Fruit fly (Drosophila melanogaster): Measurements from ENCODE around the gene Blimp-1.

The Blimp-1 gene

DNA sequence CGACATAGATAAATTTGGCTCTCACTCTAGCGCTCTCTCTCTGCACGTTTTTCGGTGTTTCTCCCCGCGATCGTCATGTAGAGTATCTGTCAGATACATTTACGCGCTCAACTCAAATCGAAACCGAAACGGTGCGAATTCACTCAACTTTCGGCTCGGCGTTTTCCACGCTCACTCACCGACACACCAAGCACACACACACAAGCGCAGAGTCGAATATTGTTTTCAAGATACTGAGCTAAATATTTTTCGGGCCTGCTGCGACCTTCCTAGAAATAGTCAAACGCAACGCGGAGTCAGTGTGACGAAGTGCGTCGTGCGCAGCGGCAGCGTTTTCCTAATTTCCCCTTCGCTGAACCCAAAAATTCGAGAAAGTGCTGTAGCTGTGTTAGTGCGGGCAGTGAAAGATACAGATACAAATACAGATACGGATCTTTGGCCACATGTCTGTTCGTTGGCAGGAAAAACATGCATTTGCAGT lies 23.7 kb downstream of the Blimp-1 start, which contains the start of gene lin-28:
TSS of gene lin-28 (plus strand) at position 279 of the 481 bp plus-strand sequence.
- TF ChIP-seq pan (optimal IDR thresholded peaks at IDR 0.05), result no peak
- no peak for TF ChIP-seq CG8478 (optimal IDR thresholded peaks at IDR 0.05)
- TF ChIP-seq Dll (optimal IDR thresholded peaks at IDR 0.05), result no peak
- no peak for TF ChIP-seq psq (optimal IDR thresholded peaks at IDR 0.05)

DNA sequence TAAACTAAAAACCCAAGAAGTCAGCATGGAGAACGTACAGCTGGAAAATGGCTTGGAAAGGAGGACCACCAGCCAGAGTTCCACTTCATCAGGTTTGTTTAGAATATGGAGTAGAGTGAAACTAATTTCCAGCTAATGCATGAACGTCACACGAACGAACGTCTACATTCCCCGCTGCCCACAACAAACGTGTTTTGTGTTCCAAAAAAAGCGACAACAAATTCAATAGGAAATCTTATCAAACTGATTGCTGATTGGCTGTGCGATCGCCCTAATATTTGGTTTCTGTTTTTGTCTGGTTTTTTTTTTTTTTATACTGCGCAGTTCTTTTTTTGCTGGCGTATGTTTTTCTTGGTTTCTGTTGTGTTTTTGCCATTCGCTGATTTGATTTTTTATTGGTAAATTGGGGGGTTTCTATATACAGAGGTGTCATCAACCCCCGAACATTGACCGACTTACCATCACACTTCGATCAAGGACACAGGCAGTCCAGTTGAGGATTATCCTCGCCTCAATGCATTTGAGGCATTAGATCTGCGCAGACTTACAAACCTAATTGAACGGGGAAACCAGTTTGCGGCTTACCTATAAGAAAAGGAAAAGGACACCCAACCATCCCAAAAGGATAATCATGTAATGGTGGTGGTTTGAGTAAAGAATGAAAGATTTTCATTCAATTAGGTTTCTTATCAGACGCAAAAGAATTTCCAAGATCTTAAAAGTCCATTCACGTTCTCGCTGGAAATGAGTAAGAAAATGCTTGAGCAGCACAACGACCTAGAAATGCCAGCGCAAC lies 24.4 kb downstream of the Blimp-1 start:
- TF ChIP-seq usp (GFP tag; optimal IDR thresholded peaks at IDR 0.05), result no peak
- no peak for TF ChIP-seq CG8478 (optimal IDR thresholded peaks at IDR 0.05)
- no peak for TF ChIP-seq psq (optimal IDR thresholded peaks at IDR 0.05)
- TF ChIP-seq pan (optimal IDR thresholded peaks at IDR 0.05), result no peak
- no peak for TF ChIP-seq Dll (optimal IDR thresholded peaks at IDR 0.05)
- TF ChIP-seq EcR (GFP tag; optimal IDR thresholded peaks at IDR 0.05), result no peak

DNA sequence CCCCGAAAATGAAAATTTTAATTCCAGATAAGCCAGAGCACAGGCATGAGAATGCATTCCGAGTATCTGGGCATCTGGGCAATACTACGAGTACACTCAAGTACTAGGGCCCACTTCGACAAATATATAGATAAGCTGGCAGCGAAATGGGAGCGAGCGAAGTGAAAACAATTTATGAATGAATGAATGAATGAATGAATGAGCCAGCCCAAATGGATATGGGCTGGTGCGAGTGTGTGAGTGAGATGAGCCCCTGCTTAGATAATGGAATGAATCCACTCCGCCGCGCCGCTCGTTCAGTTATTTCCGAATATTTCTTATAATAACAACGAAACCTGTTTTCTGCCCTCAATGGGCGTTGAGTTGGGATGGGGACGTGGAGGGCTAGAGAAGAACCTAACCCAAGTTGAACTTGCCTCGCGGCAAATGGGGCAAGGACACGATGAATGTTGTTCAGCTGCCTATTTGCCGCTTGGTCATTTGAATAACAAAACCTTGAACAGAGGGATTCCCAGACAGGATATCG lies 25.0 kb downstream of the Blimp-1 start:
- TF ChIP-seq EcR (GFP tag; optimal IDR thresholded peaks at IDR 0.05) (no peak), Dll (optimal IDR thresholded peaks at IDR 0.05) (no peak), pan (optimal IDR thresholded peaks at IDR 0.05) (no peak), usp (GFP tag; optimal IDR thresholded peaks at IDR 0.05) (no peak), psq (optimal IDR thresholded peaks at IDR 0.05) (no peak), CG8478 (optimal IDR thresholded peaks at IDR 0.05) (no peak)

DNA sequence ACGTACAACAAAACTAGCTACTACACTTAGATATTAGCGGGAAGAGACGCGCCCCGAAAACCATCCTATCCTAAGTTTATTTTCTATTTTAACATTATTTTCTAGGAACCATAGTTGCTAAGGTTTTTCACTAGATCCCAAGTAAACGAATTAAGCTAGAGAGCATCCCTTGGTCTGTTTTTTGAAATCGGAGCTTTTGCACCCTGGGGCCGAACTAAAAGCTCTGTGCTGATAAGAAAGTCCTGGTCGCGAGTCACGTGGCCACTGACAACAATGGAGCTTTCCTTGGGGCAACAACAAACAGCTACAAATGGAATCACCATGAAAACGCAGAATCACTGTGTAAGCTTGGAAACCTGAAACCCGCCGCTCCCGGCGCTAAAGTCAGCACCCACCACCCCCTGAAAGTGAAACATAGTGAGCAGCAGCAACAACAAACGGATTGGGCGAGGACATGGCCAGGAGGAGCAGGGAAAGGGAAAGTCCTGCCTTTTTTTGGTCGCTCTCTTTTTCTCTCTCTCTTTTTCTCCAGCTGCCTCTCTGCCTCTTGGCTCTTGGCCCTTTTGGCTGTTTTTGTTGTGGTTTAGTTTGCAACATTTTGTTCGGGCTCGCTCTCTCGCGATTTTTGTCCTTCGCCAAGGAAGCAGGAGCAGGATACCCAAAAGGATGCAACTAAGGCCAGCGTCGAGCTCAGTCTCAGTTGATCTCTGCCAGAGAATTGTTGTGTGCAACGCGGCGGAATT lies 26.6 kb downstream of the Blimp-1 start, which contains the start of gene sif:
TSS of gene sif (plus strand) at position 693 of the 743 bp plus-strand sequence.
- TF ChIP-seq psq (optimal IDR thresholded peaks at IDR 0.05) (no peak), CG8478 (optimal IDR thresholded peaks at IDR 0.05) (no peak), usp (GFP tag; optimal IDR thresholded peaks at IDR 0.05) (no peak), EcR (GFP tag; optimal IDR thresholded peaks at IDR 0.05) (no peak), pan (optimal IDR thresholded peaks at IDR 0.05) (no peak), Dll (optimal IDR thresholded peaks at IDR 0.05) (no peak)

DNA sequence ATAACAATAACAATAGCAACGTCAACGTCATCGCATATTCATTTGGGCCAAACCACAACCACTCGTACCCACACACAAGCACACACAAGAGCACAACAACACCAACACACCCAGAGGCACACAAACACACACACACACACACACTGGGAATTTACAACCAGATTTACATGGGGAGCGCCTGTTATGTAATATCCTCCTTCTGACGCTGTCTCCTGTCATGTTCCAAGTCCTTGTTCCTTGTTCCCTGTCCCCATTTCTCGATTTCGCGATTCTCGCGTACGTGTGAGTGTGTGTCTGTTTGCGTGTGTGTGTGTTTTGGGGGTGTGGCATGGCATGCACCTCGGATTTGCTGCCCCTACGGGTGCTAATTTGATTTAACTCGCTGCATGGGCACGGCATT lies 27.6 kb downstream of the Blimp-1 start:
- TF ChIP-seq EcR (GFP tag; optimal IDR thresholded peaks at IDR 0.05) (no peak), psq (optimal IDR thresholded peaks at IDR 0.05) (no peak), pan (optimal IDR thresholded peaks at IDR 0.05) (no peak), Dll (optimal IDR thresholded peaks at IDR 0.05) (no peak), CG8478 (optimal IDR thresholded peaks at IDR 0.05) (no peak), usp (GFP tag; optimal IDR thresholded peaks at IDR 0.05) (no peak)

DNA sequence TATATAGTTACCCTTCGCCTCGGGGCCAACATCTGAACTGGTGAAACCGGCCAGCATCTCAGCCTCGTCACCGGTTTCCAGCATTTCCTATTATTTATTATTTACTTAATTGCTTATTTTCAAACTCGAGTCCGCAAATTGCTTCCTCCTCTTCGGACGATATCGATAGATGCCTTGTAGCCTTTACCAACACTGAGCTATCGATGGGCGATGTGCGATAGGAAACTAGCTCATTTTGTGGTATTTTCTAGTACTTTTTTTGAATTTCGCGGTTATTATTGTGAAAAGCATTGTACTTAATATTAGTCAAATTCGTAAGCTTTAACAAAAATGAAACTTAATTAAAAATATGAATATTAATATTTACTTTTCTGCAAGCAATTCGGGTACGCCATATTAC lies 31.3 kb downstream of the Blimp-1 start, which contains the start of gene Sse:
TSS of gene Sse (minus strand) at position 177 of the 400 bp plus-strand sequence.
- TF ChIP-seq psq (optimal IDR thresholded peaks at IDR 0.05) (no peak), usp (GFP tag; optimal IDR thresholded peaks at IDR 0.05) (no peak), pan (optimal IDR thresholded peaks at IDR 0.05) (no peak), Dll (optimal IDR thresholded peaks at IDR 0.05) (no peak), EcR (GFP tag; optimal IDR thresholded peaks at IDR 0.05) (no peak), CG8478 (optimal IDR thresholded peaks at IDR 0.05) (no peak)

DNA sequence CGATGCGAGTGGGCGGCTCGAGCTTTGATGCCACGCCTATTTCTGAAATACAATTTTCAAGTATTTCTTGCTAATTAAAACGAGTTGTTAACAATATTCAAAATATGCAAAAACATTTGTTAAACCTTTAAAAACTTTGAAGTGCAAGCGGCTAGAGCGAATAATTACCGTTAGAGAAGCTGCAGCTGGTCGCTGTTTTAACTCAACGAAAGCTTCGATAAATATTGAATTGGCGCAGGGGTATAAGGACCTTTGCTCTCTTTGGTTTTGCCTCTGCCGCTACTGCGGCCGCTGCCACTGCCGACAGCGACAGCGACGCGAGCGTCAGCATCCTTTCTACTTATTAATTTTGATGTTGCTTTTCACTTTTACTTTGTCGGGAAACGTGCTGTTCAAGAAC lies 32.5 kb downstream of the Blimp-1 start:
- TF ChIP-seq Dll (optimal IDR thresholded peaks at IDR 0.05) (no peak), usp (GFP tag; optimal IDR thresholded peaks at IDR 0.05) (no peak), psq (optimal IDR thresholded peaks at IDR 0.05) (no peak)

DNA sequence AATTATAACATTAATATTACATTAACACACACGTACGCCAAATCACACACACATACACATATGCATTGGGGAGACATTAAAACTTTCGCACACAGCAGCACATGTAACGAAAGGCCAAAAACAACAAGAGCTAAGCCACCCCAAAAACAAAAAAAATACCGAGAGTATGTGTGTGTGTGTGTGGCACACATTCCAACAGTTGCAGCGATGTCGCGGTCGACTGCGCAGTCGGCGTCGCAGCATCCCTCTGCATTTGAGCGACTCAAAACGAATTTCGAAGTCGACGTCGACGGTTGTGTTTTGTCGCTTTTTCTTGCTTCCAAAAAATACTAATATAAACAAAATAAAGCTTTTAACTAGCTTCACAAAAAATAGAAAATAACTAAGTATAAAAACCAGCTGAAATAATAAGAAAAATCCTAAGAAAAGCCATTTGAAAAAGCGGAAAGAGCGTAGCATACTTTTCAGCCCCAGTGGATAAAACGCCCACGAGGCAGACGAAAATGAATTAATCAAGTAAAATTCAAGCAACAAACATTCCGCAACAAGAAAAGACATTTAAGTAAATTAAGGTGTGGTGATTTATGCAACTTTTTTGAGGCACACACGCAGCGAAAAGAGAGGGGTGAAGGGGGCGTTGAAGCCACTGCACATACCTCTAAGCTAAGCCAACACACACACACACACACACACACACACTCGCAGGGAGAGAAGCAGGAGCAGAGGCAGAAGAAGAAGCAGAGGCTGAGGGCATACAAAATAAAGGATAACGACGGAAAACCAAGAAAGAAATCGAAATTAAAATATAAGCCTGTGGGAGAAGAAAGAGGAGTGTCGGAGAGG lies 33.3 kb downstream of the Blimp-1 start, which contains the start of gene CG46320:
TSS of gene CG46320 (plus strand) at position 246 of the 843 bp plus-strand sequence.
- no peak for TF ChIP-seq pan (optimal IDR thresholded peaks at IDR 0.05)
- TF ChIP-seq EcR (GFP tag; optimal IDR thresholded peaks at IDR 0.05), result no peak
- TF ChIP-seq psq (optimal IDR thresholded peaks at IDR 0.05), result no peak
- no peak for TF ChIP-seq CG8478 (optimal IDR thresholded peaks at IDR 0.05)
- TF ChIP-seq usp (GFP tag; optimal IDR thresholded peaks at IDR 0.05), result no peak
- TF ChIP-seq Dll (optimal IDR thresholded peaks at IDR 0.05), result no peak

DNA sequence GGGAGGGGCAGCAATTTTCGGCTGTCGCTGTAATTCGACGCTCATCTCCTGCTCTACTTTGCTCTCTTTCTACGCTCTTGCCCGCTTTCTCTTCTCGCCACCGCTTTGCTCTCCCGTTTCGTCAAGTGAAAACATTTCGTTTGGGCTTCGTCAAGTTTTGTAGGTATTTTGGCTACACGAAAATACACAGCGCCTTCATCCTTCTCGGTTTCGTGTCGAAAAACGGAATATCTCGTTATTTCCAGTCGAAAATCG lies 33.9 kb downstream of the Blimp-1 start:
- TF ChIP-seq pan (optimal IDR thresholded peaks at IDR 0.05), result no peak
- TF ChIP-seq CG8478 (optimal IDR thresholded peaks at IDR 0.05), result no peak
- TF ChIP-seq Dll (optimal IDR thresholded peaks at IDR 0.05), result no peak
- no peak for TF ChIP-seq psq (optimal IDR thresholded peaks at IDR 0.05)
- no peak for TF ChIP-seq usp (GFP tag; optimal IDR thresholded peaks at IDR 0.05)
- no peak for TF ChIP-seq EcR (GFP tag; optimal IDR thresholded peaks at IDR 0.05)

DNA sequence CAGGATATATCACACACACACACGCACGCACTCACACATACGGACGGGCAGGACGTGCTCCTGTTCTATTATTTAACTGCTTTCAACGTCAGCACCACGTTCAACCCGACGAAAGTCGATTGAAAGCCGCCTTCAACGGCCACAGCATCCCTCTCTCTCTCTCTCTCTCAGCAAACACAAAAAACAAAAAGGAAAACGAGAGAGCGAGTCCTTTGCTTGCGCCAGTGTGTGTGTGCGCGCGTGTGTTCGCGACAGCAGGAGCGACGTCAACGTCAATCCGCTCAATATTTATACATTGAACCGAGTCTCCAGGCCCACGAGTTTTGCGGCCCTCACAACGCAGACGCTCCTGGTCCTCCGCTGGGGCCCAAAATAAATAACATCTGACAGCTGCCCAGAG lies 34.7 kb downstream of the Blimp-1 start:
- TF ChIP-seq Dll (optimal IDR thresholded peaks at IDR 0.05), result no peak
- no peak for TF ChIP-seq psq (optimal IDR thresholded peaks at IDR 0.05)
- TF ChIP-seq usp (GFP tag; optimal IDR thresholded peaks at IDR 0.05), result no peak
- TF ChIP-seq CG8478 (optimal IDR thresholded peaks at IDR 0.05), result no peak
- TF ChIP-seq pan (optimal IDR thresholded peaks at IDR 0.05), result no peak
- no peak for TF ChIP-seq EcR (GFP tag; optimal IDR thresholded peaks at IDR 0.05)

DNA sequence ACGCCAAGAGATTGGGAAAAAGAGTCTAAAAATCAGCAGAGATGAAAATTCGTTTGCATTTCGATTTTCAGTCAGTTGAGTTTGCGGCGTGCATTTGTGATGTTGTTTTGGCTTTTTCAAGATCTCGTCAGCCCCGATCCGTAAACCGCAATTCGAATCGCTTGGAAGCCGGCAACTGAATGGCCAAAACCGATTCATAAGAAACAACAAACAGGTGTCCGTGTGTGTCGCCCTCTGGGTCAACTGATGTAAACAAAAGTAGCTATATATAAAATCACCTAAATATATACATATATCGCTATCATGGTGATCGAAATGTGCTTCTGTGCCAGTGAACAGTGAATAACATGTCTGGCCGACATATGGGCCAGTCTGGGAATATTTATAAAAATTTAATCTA lies 36.0 kb downstream of the Blimp-1 start:
- no peak for TF ChIP-seq psq (optimal IDR thresholded peaks at IDR 0.05)
- no peak for TF ChIP-seq EcR (GFP tag; optimal IDR thresholded peaks at IDR 0.05)
- TF ChIP-seq CG8478 (optimal IDR thresholded peaks at IDR 0.05), result no peak
- no peak for TF ChIP-seq Dll (optimal IDR thresholded peaks at IDR 0.05)
- TF ChIP-seq usp (GFP tag; optimal IDR thresholded peaks at IDR 0.05), result no peak
- TF ChIP-seq pan (optimal IDR thresholded peaks at IDR 0.05), result no peak

All from whole organism.